Fruit fly (Drosophila melanogaster): ENCODE results near the gene CG42714.

CG42714 gene

dm6 chr3L:6262076-6262504 is 28.2 kb upstream of the CG42714 start (continued):
- TF ChIP-seq CG31441 (GFP tag; IDR thresholded peaks at IDR 0.05), result no peak
- no peak for TF ChIP-seq Ssrp (tag; optimal IDR thresholded peaks at IDR 0.05)
- no peak for TF ChIP-seq CG12104 (GFP tag; optimal IDR thresholded peaks at IDR 0.05)
- peak; percentile 55 for TF ChIP-seq crol (GFP tag; IDR thresholded peaks at IDR 0.05)
- TF ChIP-seq CG42726 (GFP tag; IDR thresholded peaks at IDR 0.05; ENCODE audit: partially characterized antibody), result 0 out of 2 replicates have a peak, but pooled peaks have one; percentile 14
- no peak for TF ChIP-seq CG17186 (GFP tag; optimal IDR thresholded peaks at IDR 0.05)
- no peak for TF ChIP-seq Oli (tag; optimal IDR thresholded peaks at IDR 0.05)

- no peak for TF ChIP-seq ems (GFP tag; optimal IDR thresholded peaks at IDR 0.05)
- no peak for TF ChIP-seq CG10321 (GFP tag; IDR thresholded peaks at IDR 0.05)
- no peak for TF ChIP-seq vnd (GFP tag; IDR thresholded peaks at IDR 0.05; ENCODE audit: partially characterized antibody)
- no peak for TF ChIP-seq CG15269 (tag; optimal IDR thresholded peaks at IDR 0.05)
- peak; percentile 93 for TF ChIP-seq exex (tag; optimal IDR thresholded peaks at IDR 0.05)
- peak; percentile 17 for TF ChIP-seq lab (GFP tag; optimal IDR thresholded peaks at IDR 0.05)
- TF ChIP-seq CHES-1-like (GFP tag; optimal IDR thresholded peaks at IDR 0.05), result no peak
- TF ChIP-seq pros (GFP tag; optimal IDR thresholded peaks at IDR 0.05), result no peak
- TF ChIP-seq klu (GFP tag; IDR thresholded peaks at IDR 0.05), result no peak
- no peak for TF ChIP-seq CG32767 (GFP tag; IDR thresholded peaks at IDR 0.05)
- no peak for TF ChIP-seq CG11723 (GFP tag; optimal IDR thresholded peaks at IDR 0.05)
- peak; percentile 67 for TF ChIP-seq sens (GFP tag)
- peak; percentile 25 for TF ChIP-seq sug (tag; optimal IDR thresholded peaks at IDR 0.05)
- TF ChIP-seq CG8359 (GFP tag; optimal IDR thresholded peaks at IDR 0.05; ENCODE audit: borderline replicate concordance), result no peak
- TF ChIP-seq TFAM (GFP tag; optimal IDR thresholded peaks at IDR 0.05), result no peak
- TF ChIP-seq sd (tag; optimal IDR thresholded peaks at IDR 0.05), result peak; percentile 7
- no peak for TF ChIP-seq her (GFP tag; optimal IDR thresholded peaks at IDR 0.05)
- no peak for TF ChIP-seq sqz (GFP tag; optimal IDR thresholded peaks at IDR 0.05)
- TF ChIP-seq Sin3A (optimal IDR thresholded peaks at IDR 0.05), result no peak
- TF ChIP-seq dm (GFP tag; optimal IDR thresholded peaks at IDR 0.05), result no peak
- no peak for TF ChIP-seq CG8089 (GFP tag; optimal IDR thresholded peaks at IDR 0.05)
- no peak for TF ChIP-seq CG30020 (tag; optimal IDR thresholded peaks at IDR 0.05)
Observed at dm6 chr3L:6261230-6261629, 27.4 kb upstream of the CG42714 start.

dm6 chr3L:6258660-6259059 is 24.8 kb upstream of the CG42714 start, which contains the start of gene CG10163:
CG10163 (minus strand) TSS chr3L:6258760.
- TF ChIP-seq CG7271 (tag; optimal IDR thresholded peaks at IDR 0.05), result no peak
- TF ChIP-seq bab2 (GFP tag; optimal IDR thresholded peaks at IDR 0.05), result no peak
- TF ChIP-seq CG10431 (GFP tag; optimal IDR thresholded peaks at IDR 0.05), result no peak
- no peak for TF ChIP-seq CG6765 (GFP tag; optimal IDR thresholded peaks at IDR 0.05)
- no peak for TF ChIP-seq ems (GFP tag; optimal IDR thresholded peaks at IDR 0.05)
- no peak for TF ChIP-seq CG11456 (GFP tag; IDR thresholded peaks at IDR 0.05)
- TF ChIP-seq CG1647 (GFP tag; optimal IDR thresholded peaks at IDR 0.05), result no peak
- no peak for TF ChIP-seq Ets97D (GFP tag; optimal IDR thresholded peaks at IDR 0.05)
- no peak for TF ChIP-seq Sin3A (optimal IDR thresholded peaks at IDR 0.05)
- no peak for TF ChIP-seq ken (GFP tag; IDR thresholded peaks at IDR 0.05)
- no peak for TF ChIP-seq CG11723 (GFP tag; optimal IDR thresholded peaks at IDR 0.05)
- no peak for TF ChIP-seq trem (tag; optimal IDR thresholded peaks at IDR 0.05)
- TF ChIP-seq unc-4 (GFP tag; IDR thresholded peaks at IDR 0.05; ENCODE audit: partially characterized antibody), result no peak
- no peak for TF ChIP-seq Dip2 (GFP tag; IDR thresholded peaks at IDR 0.05)
- TF ChIP-seq CG12219 (GFP tag; optimal IDR thresholded peaks at IDR 0.05), result no peak
- no peak for TF ChIP-seq CG12391 (tag; optimal IDR thresholded peaks at IDR 0.05)
- no peak for TF ChIP-seq so (GFP tag; IDR thresholded peaks at IDR 0.05)
- no peak for TF ChIP-seq stwl (tag; optimal IDR thresholded peaks at IDR 0.05)
- TF ChIP-seq eyg (GFP tag; optimal IDR thresholded peaks at IDR 0.05), result no peak
- no peak for TF ChIP-seq YL-1 (GFP tag; optimal IDR thresholded peaks at IDR 0.05)
